Worm (Caenorhabditis elegans) whole organism, L1 larva: ENCODE measurements around the gene F19C7.4.

ENCODE experiments used
- ceh-82 ChIP-seq, 3 experiments: fragments of 150-350 bp in 1 of 3; sonication (generic microtip) in 2 of 3; optimal IDR thresholded peaks; 2 replicates each; lab custom pipeline; 2014 to 2017; ENCODE audit warnings: missing biosample characterization in 3 of 3, missing genetic modification characterization in 3 of 3
- irx-1 ChIP-seq: sonication (generic microtip); optimal IDR thresholded peaks from 2 replicates; lab custom pipeline; 2016; ENCODE audit warnings: missing genetic modification characterization, missing compliant biosample characterization
- nhr-11 ChIP-seq: fragments of 150-350 bp; optimal IDR thresholded peaks from 2 replicates; lab custom pipeline; 2014; ENCODE audit warnings: missing biosample characterization, missing genetic modification characterization
- nhr-20 ChIP-seq: sonication (generic microtip); optimal IDR thresholded peaks from 2 replicates; lab custom pipeline; 2016; ENCODE audit warnings: mild to moderate bottlenecking, missing genetic modification characterization, missing compliant biosample characterization
- nhr-84 ChIP-seq: sonication (generic microtip); optimal IDR thresholded peaks from 2 replicates; lab custom pipeline; 2017; ENCODE audit warnings: missing biosample characterization, missing genetic modification characterization
- unc-62 ChIP-seq: fragments of 150-350 bp; optimal IDR thresholded peaks from 2 replicates; lab custom pipeline; 2014; ENCODE audit warnings: missing biosample characterization, missing genetic modification reagents, missing genetic modification characterization
- unc-86 ChIP-seq: sonication (generic microtip); optimal IDR thresholded peaks from 2 replicates; lab custom pipeline; 2016; ENCODE audit warnings: missing genetic modification characterization, missing compliant biosample characterization
- unc-98 ChIP-seq: fragments of 200-800 bp; sonication (Bioruptor generic); IDR thresholded peaks from 2 replicates; pipeline ENCODE4 v1.3.6; 2022; ENCODE audit warnings: missing genetic modification characterization, missing compliant biosample characterization
- ztf-11 ChIP-seq, 2 experiments: sonication (generic microtip); optimal IDR thresholded peaks; 2 replicates each; lab custom pipeline; 2016 to 2017; ENCODE audit warnings: missing genetic modification characterization in 2 of 2, missing biosample characterization in 1 of 2, missing compliant biosample characterization in 1 of 2

DNA sequence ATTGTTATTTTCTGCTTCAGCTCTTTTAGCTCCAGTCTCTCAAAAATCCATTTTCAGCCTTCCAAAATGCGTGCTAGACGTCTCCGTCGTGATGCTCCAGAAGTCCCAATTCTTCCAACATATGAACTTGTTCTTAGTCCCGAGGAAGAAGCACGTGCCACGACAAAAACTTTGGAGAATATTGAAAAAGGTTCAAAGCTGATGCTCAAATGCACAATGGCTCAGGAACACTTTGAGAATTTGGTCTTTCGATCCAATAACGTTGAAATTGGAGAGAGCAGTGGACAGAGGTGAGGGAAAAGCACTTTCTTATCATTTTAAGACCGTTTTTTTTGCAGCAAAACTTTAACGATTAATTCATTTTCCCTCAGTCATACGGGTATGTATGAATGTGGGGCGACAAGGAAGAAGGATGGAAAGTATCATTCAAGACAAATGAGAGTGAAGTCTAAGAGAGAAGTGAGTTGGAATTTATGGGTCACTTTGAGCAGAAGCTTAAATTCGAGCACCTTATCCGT lies 40.0 kb upstream of the F19C7.4 start, which contains the start of gene igeg-1:
- TF ChIP-seq irx-1 (tag; lab: Kevin White, UChicago): no peak
- TF ChIP-seq unc-98 (GFP tag; lab: Robert Waterston, UW): no peak
- TF ChIP-seq unc-86 (tag; lab: Kevin White, UChicago): no peak
- no peak for TF ChIP-seq nhr-84 (tag; lab: Kevin White, UChicago)
- no peak for TF ChIP-seq unc-62
- no peak for TF ChIP-seq ztf-11 (tag; optimal IDR thresholded peaks at IDR 0.05; lab: Kevin White, UChicago)
- TF ChIP-seq nhr-11 (tag; lab: Kevin White, UChicago): no peak
- TF ChIP-seq ceh-82 (tag; optimal IDR thresholded peaks at IDR 0.05; lab: Kevin White, UChicago): no peak
- TF ChIP-seq nhr-20 (tag; lab: Kevin White, UChicago): no peak
